Worm (Caenorhabditis elegans) whole organism, L1 larva: ENCODE results near the gene C17C3.1.
"Not testable (repeated sequence)": the region's sequence is repeated elsewhere in the genome, so short reads cannot be mapped to it uniquely, and the experiment has no call there.

Experiments
- F16B12.6 ChIP-seq: fragments of 150-350 bp; optimal IDR thresholded peaks from 2 replicates; lab custom pipeline; 2014; ENCODE audit warnings: missing biosample characterization, missing genetic modification characterization
- ama-1 ChIP-seq: fragments of 150-350 bp; optimal IDR thresholded peaks from 2 replicates; lab custom pipeline; 2014
- ceh-82 ChIP-seq, 3 experiments: fragments of 150-350 bp in 1 of 3; sonication (generic microtip) in 2 of 3; optimal IDR thresholded peaks; 2 replicates each; lab custom pipeline; 2014 to 2017; ENCODE audit warnings: missing biosample characterization in 3 of 3, missing genetic modification characterization in 3 of 3
- dsc-1 ChIP-seq: sonication (generic microtip); optimal IDR thresholded peaks from 2 replicates; lab custom pipeline; 2016; ENCODE audit warnings: mild to moderate bottlenecking, missing genetic modification characterization, missing compliant biosample characterization
- fos-1 ChIP-seq: fragments of 150-350 bp; optimal IDR thresholded peaks from 2 replicates; lab custom pipeline; 2014; ENCODE audit warnings: missing biosample characterization, missing genetic modification characterization
- grh-1 ChIP-seq: fragments of 200-800 bp; sonication (Bioruptor generic); IDR thresholded peaks from 2 replicates; pipeline ENCODE4 v1.3.6; 2022; ENCODE audit warnings: missing genetic modification reagents, missing genetic modification characterization, missing compliant biosample characterization
- lin-15B ChIP-seq: fragments of 150-350 bp; sonication (generic microtip); optimal IDR thresholded peaks from 3 replicates; lab custom pipeline; 2014; ENCODE audit warnings: missing biosample characterization, missing genetic modification characterization
- lin-35 ChIP-seq, 2 experiments: fragments of 150-350 bp; optimal IDR thresholded peaks; 2 replicates each; lab custom pipeline; 2014; ENCODE audit warnings: missing biosample characterization in 2 of 2, missing genetic modification characterization in 2 of 2, missing genetic modification reagents in 2 of 2
- nhr-12 ChIP-seq: sonication (generic microtip); optimal IDR thresholded peaks from 2 replicates; lab custom pipeline; 2017; ENCODE audit warnings: missing biosample characterization, missing genetic modification characterization
- nhr-71 ChIP-seq: sonication (generic microtip); optimal IDR thresholded peaks from 2 replicates; lab custom pipeline; 2016; ENCODE audit warnings: mild to moderate bottlenecking, missing genetic modification characterization, moderate library complexity, missing compliant biosample characterization
- nhr-90 ChIP-seq: sonication (generic microtip); optimal IDR thresholded peaks from 2 replicates; lab custom pipeline; 2016; ENCODE audit warnings: mild to moderate bottlenecking, missing genetic modification characterization, missing compliant biosample characterization; ENCODE audit not compliant: poor library complexity
- pqm-1 ChIP-seq: sonication (generic microtip); optimal IDR thresholded peaks from 3 replicates; lab custom pipeline; 2017; ENCODE audit warnings: missing biosample characterization, missing genetic modification characterization
- skn-1 ChIP-seq: fragments of 150-350 bp; optimal IDR thresholded peaks from 2 replicates; lab custom pipeline; 2014; ENCODE audit warnings: missing biosample characterization, missing genetic modification characterization
- tbx-2 ChIP-seq: sonication (generic microtip); optimal IDR thresholded peaks from 2 replicates; lab custom pipeline; 2016; ENCODE audit warnings: missing genetic modification characterization, missing compliant biosample characterization

- not testable (repeated sequence) for TF ChIP-seq F16B12.6 (tag; lab: Kevin White, UChicago); ama-1; skn-1 (tag; lab: Kevin White, UChicago); dsc-1 (tag; lab: Kevin White, UChicago); pqm-1; lin-15B (tag; lab: Kevin White, UChicago); lin-35 (GFP tag; optimal IDR thresholded peaks at IDR 0.05; lab: Kevin White, UChicago); grh-1 (GFP tag; lab: Robert Waterston, UW); nhr-71 (tag; lab: Kevin White, UChicago); tbx-2; nhr-90; ceh-82 (tag; optimal IDR thresholded peaks at IDR 0.05; lab: Kevin White, UChicago); nhr-12 (tag; lab: Kevin White, UChicago); fos-1
Observed at ce11 chrII:5622383-5622939, 52.1 kb downstream of the C17C3.1 start, which contains the start of the genes eif-3.L and npl-4.2.
